Fruit fly (Drosophila melanogaster): ENCODE measurements around the gene Caf1-180.

Gene Caf1-180

dm6 chrX:8606206-8606605, at the start of gene Caf1-180:
Caf1-180 (minus strand) TSS chrX:8606304.
- TF ChIP-seq pad (GFP tag; optimal IDR thresholded peaks at IDR 0.05) (peak; percentile 36), CG1620 (GFP tag; optimal IDR thresholded peaks at IDR 0.05) (peak; percentile 65), Crg-1 (GFP tag; optimal IDR thresholded peaks at IDR 0.05) (peak; percentile 46), CG33017 (tag; optimal IDR thresholded peaks at IDR 0.05) (no peak), CG14711 (tag; optimal IDR thresholded peaks at IDR 0.05) (no peak), bab1 (GFP tag; optimal IDR thresholded peaks at IDR 0.05) (peak; percentile 54)

DNA sequence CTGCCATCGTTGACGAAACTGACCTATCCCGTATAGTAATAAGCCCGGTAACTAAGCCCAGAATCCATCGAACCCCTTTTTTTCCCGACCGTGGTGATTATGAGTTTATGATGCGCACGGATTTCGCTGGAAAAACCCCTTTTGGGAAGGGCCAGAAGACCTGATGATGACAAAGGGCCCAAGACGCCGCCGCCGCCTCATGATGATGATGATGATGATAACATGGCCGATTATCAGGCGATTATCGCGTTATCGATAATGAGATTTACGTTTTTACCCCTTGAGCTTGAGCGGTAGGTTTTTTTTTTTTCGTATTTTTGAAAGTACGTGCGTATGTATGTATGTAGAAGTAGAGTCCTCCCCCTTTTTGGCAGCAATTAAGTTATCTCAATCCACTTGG, 49.1 kb upstream of the Caf1-180 start:
- TF ChIP-seq CG33017 (tag; optimal IDR thresholded peaks at IDR 0.05), result no peak
- TF ChIP-seq Clk (GFP tag; optimal IDR thresholded peaks at IDR 0.05), result no peak
- no peak for TF ChIP-seq Hr96 (GFP tag; optimal IDR thresholded peaks at IDR 0.05)
- TF ChIP-seq pad (GFP tag; optimal IDR thresholded peaks at IDR 0.05), result no peak
- no peak for TF ChIP-seq cic (GFP tag; optimal IDR thresholded peaks at IDR 0.05)
- no peak for TF ChIP-seq CG14711 (tag; optimal IDR thresholded peaks at IDR 0.05)
- TF ChIP-seq cnc (optimal IDR thresholded peaks at IDR 0.05), result no peak
- no peak for TF ChIP-seq kay (GFP tag; ENCODE audit: borderline replicate concordance)
- no peak for TF ChIP-seq CG1620 (GFP tag; optimal IDR thresholded peaks at IDR 0.05)
- no peak for TF ChIP-seq bab1 (GFP tag; optimal IDR thresholded peaks at IDR 0.05)
- TF ChIP-seq toe (GFP tag; optimal IDR thresholded peaks at IDR 0.05), result no peak
- no peak for TF ChIP-seq CG11617 (GFP tag; optimal IDR thresholded peaks at IDR 0.05)

DNA sequence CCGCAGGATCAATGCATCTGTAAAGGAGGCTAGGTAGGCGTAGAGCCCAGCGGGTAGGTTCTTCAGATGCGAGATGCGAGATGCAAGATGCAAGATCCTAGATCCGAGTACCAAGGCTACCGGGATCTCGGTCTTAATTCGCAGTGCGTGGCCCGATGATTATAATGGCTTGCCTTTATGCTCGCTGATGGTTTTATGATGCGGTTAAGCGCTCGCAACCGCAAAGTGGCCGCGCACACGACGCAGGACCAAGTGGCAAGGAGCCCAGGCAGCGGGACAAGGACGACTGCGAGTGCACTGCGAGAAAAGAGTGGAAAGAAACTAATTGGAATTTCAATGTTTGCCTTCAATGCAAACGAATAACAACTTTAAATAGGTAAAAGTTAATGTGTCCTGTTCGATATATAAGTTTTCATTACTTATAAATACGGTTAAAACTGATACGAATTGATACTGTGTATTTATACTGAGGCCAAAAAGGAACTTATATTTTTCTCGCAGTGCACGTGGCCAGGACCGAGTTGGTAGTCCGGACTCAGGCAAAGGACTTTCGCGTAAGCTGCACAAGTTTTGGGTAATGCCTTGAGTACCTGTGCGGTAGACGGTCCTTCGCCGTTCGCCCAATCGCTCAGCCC, 48.0 kb upstream of the Caf1-180 start:
- TF ChIP-seq ovo (GFP tag; optimal IDR thresholded peaks at IDR 0.05) (no peak), tj (GFP tag; optimal IDR thresholded peaks at IDR 0.05) (no peak), Crg-1 (GFP tag; optimal IDR thresholded peaks at IDR 0.05) (no peak), CG33017 (tag; optimal IDR thresholded peaks at IDR 0.05) (no peak), CG14711 (tag; optimal IDR thresholded peaks at IDR 0.05) (no peak), CG7101 (tag; optimal IDR thresholded peaks at IDR 0.05) (no peak), bab1 (GFP tag; optimal IDR thresholded peaks at IDR 0.05) (no peak), pad (GFP tag; optimal IDR thresholded peaks at IDR 0.05) (no peak), cic (GFP tag; optimal IDR thresholded peaks at IDR 0.05) (no peak), CG5204 (GFP tag; optimal IDR thresholded peaks at IDR 0.05) (no peak), CG1620 (GFP tag; optimal IDR thresholded peaks at IDR 0.05) (no peak), kay (GFP tag; ENCODE audit: borderline replicate concordance) (no peak), cnc (optimal IDR thresholded peaks at IDR 0.05) (no peak)

DNA sequence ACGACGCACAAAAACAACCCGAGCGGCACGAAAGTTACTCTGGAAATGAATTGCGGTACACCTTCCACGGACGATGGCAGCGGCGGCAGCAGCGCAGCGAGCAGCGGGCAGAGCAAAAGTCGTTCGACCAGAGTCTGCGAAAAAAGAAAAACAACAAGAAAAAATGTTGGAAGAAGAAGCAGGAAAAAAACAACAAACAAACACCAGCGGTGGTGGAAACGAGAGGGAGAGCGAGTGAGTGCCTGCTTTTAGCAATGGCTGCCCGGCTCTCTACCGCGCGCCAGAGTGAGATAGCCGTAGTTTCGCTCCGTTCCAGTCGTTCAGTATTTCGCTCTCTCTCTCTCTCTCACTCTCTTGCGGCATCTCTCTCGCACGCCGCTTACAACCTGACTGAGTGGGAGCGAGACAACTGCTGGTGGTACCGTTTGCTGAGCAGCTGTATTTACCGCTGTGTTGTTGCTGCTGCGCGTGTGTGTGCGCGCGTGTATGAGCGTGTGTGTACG, 44.6 kb upstream of the Caf1-180 start, which contains the start of gene oc:
TSS of gene oc (minus strand) at position 51 of the 503 bp plus-strand sequence.
- peak; percentile 73 for TF ChIP-seq pad (GFP tag; optimal IDR thresholded peaks at IDR 0.05)
- no peak for TF ChIP-seq kay (GFP tag; ENCODE audit: borderline replicate concordance)
- TF ChIP-seq CG1620 (GFP tag; optimal IDR thresholded peaks at IDR 0.05), result peak; percentile 20
- no peak for TF ChIP-seq CG14711 (tag; optimal IDR thresholded peaks at IDR 0.05)
- no peak for TF ChIP-seq CG12768 (GFP tag; optimal IDR thresholded peaks at IDR 0.05)
- no peak for TF ChIP-seq CG7045 (GFP tag; optimal IDR thresholded peaks at IDR 0.05)
- TF ChIP-seq Mnt (GFP tag; optimal IDR thresholded peaks at IDR 0.05), result no peak
- peak; percentile 53 for TF ChIP-seq tj (GFP tag; optimal IDR thresholded peaks at IDR 0.05)
- TF ChIP-seq Crg-1 (GFP tag; optimal IDR thresholded peaks at IDR 0.05), result no peak
- no peak for TF ChIP-seq bab1 (GFP tag; optimal IDR thresholded peaks at IDR 0.05)
- TF ChIP-seq CG11617 (GFP tag; optimal IDR thresholded peaks at IDR 0.05), result no peak
- peak; percentile 80 for TF ChIP-seq ovo (GFP tag; optimal IDR thresholded peaks at IDR 0.05)
- TF ChIP-seq cnc (optimal IDR thresholded peaks at IDR 0.05), result no peak
- no peak for TF ChIP-seq cic (GFP tag; optimal IDR thresholded peaks at IDR 0.05)
- no peak for TF ChIP-seq CG5204 (GFP tag; optimal IDR thresholded peaks at IDR 0.05)
- no peak for TF ChIP-seq CG7101 (tag; optimal IDR thresholded peaks at IDR 0.05)
- no peak for TF ChIP-seq toe (GFP tag; optimal IDR thresholded peaks at IDR 0.05)
- no peak for TF ChIP-seq CG33017 (tag; optimal IDR thresholded peaks at IDR 0.05)
- TF ChIP-seq Hr96 (GFP tag; optimal IDR thresholded peaks at IDR 0.05), result peak; percentile 15
- TF ChIP-seq Clk (GFP tag; optimal IDR thresholded peaks at IDR 0.05), result no peak

- TF ChIP-seq Crg-1 (GFP tag; optimal IDR thresholded peaks at IDR 0.05) (no peak), Clk (GFP tag; optimal IDR thresholded peaks at IDR 0.05) (no peak), CG12768 (GFP tag; optimal IDR thresholded peaks at IDR 0.05) (no peak), CG7101 (tag; optimal IDR thresholded peaks at IDR 0.05) (no peak), Hr96 (GFP tag; optimal IDR thresholded peaks at IDR 0.05) (no peak), Mnt (GFP tag; optimal IDR thresholded peaks at IDR 0.05) (no peak), CG7045 (GFP tag; optimal IDR thresholded peaks at IDR 0.05) (no peak), CG14711 (tag; optimal IDR thresholded peaks at IDR 0.05) (no peak), ovo (GFP tag; optimal IDR thresholded peaks at IDR 0.05) (no peak), CG5204 (GFP tag; optimal IDR thresholded peaks at IDR 0.05) (no peak), CG1620 (GFP tag; optimal IDR thresholded peaks at IDR 0.05) (no peak), cic (GFP tag; optimal IDR thresholded peaks at IDR 0.05) (no peak), tj (GFP tag; optimal IDR thresholded peaks at IDR 0.05) (no peak), CG33017 (tag; optimal IDR thresholded peaks at IDR 0.05) (no peak), bab1 (GFP tag; optimal IDR thresholded peaks at IDR 0.05) (no peak), kay (GFP tag; ENCODE audit: borderline replicate concordance) (no peak), pad (GFP tag; optimal IDR thresholded peaks at IDR 0.05) (no peak), toe (GFP tag; optimal IDR thresholded peaks at IDR 0.05) (no peak)
Measured at dm6 chrX:8640636-8641216, 34.6 kb upstream of the Caf1-180 start.

dm6 chrX:8637013-8637412, 30.9 kb upstream of the Caf1-180 start:
- no peak for TF ChIP-seq CG7101 (tag; optimal IDR thresholded peaks at IDR 0.05)
- TF ChIP-seq CG14711 (tag; optimal IDR thresholded peaks at IDR 0.05), result no peak
- TF ChIP-seq CG11617 (GFP tag; optimal IDR thresholded peaks at IDR 0.05), result no peak
- TF ChIP-seq CG1620 (GFP tag; optimal IDR thresholded peaks at IDR 0.05), result no peak

Data from whole organism, adult.